Worm (Caenorhabditis elegans) whole organism, L1 larva: Measurements from ENCODE around the gene T04C12.7.

Experiments used
- C04F5.9 ChIP-seq: sonication (generic microtip); optimal IDR thresholded peaks from 2 replicates; lab custom pipeline; 2016; ENCODE audit warnings: missing genetic modification characterization, missing compliant biosample characterization
- F16B12.6 ChIP-seq: fragments of 150-350 bp; optimal IDR thresholded peaks from 2 replicates; lab custom pipeline; 2014; ENCODE audit warnings: missing biosample characterization, missing genetic modification characterization
- aha-1 ChIP-seq: fragments of 150-350 bp; optimal IDR thresholded peaks from 2 replicates; lab custom pipeline; 2014; ENCODE audit warnings: missing biosample characterization, missing genetic modification characterization
- alr-1 ChIP-seq: fragments of 200-800 bp; sonication (Bioruptor generic); optimal IDR thresholded peaks from 2 replicates; lab custom pipeline; 2018; ENCODE audit warnings: borderline replicate concordance, mild to moderate bottlenecking, missing genetic modification characterization, missing compliant biosample characterization
- ceh-82 ChIP-seq, 3 experiments: fragments of 150-350 bp in 1 of 3; sonication (generic microtip) in 2 of 3; optimal IDR thresholded peaks; 2 replicates each; lab custom pipeline; 2014 to 2017; ENCODE audit warnings: missing biosample characterization in 3 of 3, missing genetic modification characterization in 3 of 3
- ceh-90 ChIP-seq: sonication (generic microtip); optimal IDR thresholded peaks from 2 replicates; lab custom pipeline; 2016; ENCODE audit warnings: missing genetic modification characterization, missing compliant biosample characterization
- dsc-1 ChIP-seq: sonication (generic microtip); optimal IDR thresholded peaks from 2 replicates; lab custom pipeline; 2016; ENCODE audit warnings: mild to moderate bottlenecking, missing genetic modification characterization, missing compliant biosample characterization
- efl-1 ChIP-seq, 4 experiments: fragments of 150-350 bp; optimal IDR thresholded peaks in 3 of 4; peaks in 1 of 4; 1 replicate in 1 of 4; 2 replicates in 3 of 4; lab custom pipeline; 2014; ENCODE audit warnings: missing biosample characterization in 2 of 4, missing genetic modification characterization in 2 of 4, missing genetic modification reagents in 2 of 4
- efl-3 ChIP-seq: fragments of 200-800 bp; sonication (Bioruptor generic); optimal IDR thresholded peaks from 2 replicates; lab custom pipeline; 2018; ENCODE audit warnings: mild to moderate bottlenecking, missing genetic modification characterization, missing compliant biosample characterization
- elt-3 ChIP-seq, 6 experiments: fragments of 150-350 bp in 1 of 6; sonication (generic microtip); optimal IDR thresholded peaks; 2 replicates each; lab custom pipeline; 2017 to 2018; ENCODE audit warnings: missing biosample characterization in 6 of 6, missing genetic modification characterization in 6 of 6, inconsistent platforms in 1 of 6
- fkh-4 ChIP-seq: sonication (generic microtip); optimal IDR thresholded peaks from 2 replicates; lab custom pipeline; 2016; ENCODE audit warnings: missing compliant biosample characterization, missing genetic modification characterization, borderline replicate concordance
- fkh-8 ChIP-seq: sonication (generic microtip); optimal IDR thresholded peaks from 2 replicates; lab custom pipeline; 2016; ENCODE audit warnings: mild to moderate bottlenecking, missing genetic modification characterization, missing compliant biosample characterization
- grh-1 ChIP-seq: fragments of 200-800 bp; sonication (Bioruptor generic); IDR thresholded peaks from 2 replicates; pipeline ENCODE4 v1.3.6; 2022; ENCODE audit warnings: missing genetic modification reagents, missing genetic modification characterization, missing compliant biosample characterization
- hlh-4 ChIP-seq: sonication (generic microtip); optimal IDR thresholded peaks from 2 replicates; lab custom pipeline; 2016; ENCODE audit warnings: mild to moderate bottlenecking, missing genetic modification characterization, missing compliant biosample characterization
- lin-14 ChIP-seq: fragments of 200-800 bp; sonication (Bioruptor generic); optimal IDR thresholded peaks from 2 replicates; lab custom pipeline; 2018; ENCODE audit warnings: mild to moderate bottlenecking, missing genetic modification characterization, moderate library complexity, missing compliant biosample characterization
- lin-35 ChIP-seq, 2 experiments: fragments of 150-350 bp; optimal IDR thresholded peaks; 2 replicates each; lab custom pipeline; 2014; ENCODE audit warnings: missing biosample characterization in 2 of 2, missing genetic modification characterization in 2 of 2, missing genetic modification reagents in 2 of 2
- lin-39 ChIP-seq: fragments of 150-350 bp; optimal IDR thresholded peaks from 2 replicates; lab custom pipeline; 2014; ENCODE audit warnings: missing biosample characterization, missing genetic modification reagents, missing genetic modification characterization
- mab-9 ChIP-seq: fragments of 200-800 bp; sonication (Bioruptor generic); IDR thresholded peaks from 2 replicates; pipeline ENCODE4 v1.3.6; 2022; ENCODE audit warnings: missing genetic modification reagents, missing genetic modification characterization, missing compliant biosample characterization
- nhr-19 ChIP-seq: fragments of 200-800 bp; sonication (Bioruptor generic); conservative IDR thresholded peaks from 2 replicates; pipeline ENCODE4 v1.3.6; 2022; ENCODE audit warnings: missing genetic modification characterization, missing compliant biosample characterization
- nhr-20 ChIP-seq: sonication (generic microtip); optimal IDR thresholded peaks from 2 replicates; lab custom pipeline; 2016; ENCODE audit warnings: mild to moderate bottlenecking, missing genetic modification characterization, missing compliant biosample characterization
- nhr-237 ChIP-seq: fragments of 150-350 bp; optimal IDR thresholded peaks from 2 replicates; lab custom pipeline; 2014; ENCODE audit warnings: missing biosample characterization, missing genetic modification characterization
- nhr-28 ChIP-seq: fragments of 150-350 bp; optimal IDR thresholded peaks from 2 replicates; lab custom pipeline; 2014; ENCODE audit warnings: missing biosample characterization, missing genetic modification characterization
- nhr-47 ChIP-seq: sonication (generic microtip); optimal IDR thresholded peaks from 2 replicates; lab custom pipeline; 2016; ENCODE audit warnings: mild to moderate bottlenecking, missing genetic modification characterization, moderate library complexity, missing compliant biosample characterization
- nhr-71 ChIP-seq: sonication (generic microtip); optimal IDR thresholded peaks from 2 replicates; lab custom pipeline; 2016; ENCODE audit warnings: mild to moderate bottlenecking, missing genetic modification characterization, moderate library complexity, missing compliant biosample characterization
- nhr-76 ChIP-seq: sonication (generic microtip); optimal IDR thresholded peaks from 2 replicates; lab custom pipeline; 2017; ENCODE audit warnings: missing biosample characterization, missing genetic modification characterization
- nhr-77 ChIP-seq: fragments of 150-350 bp; optimal IDR thresholded peaks from 2 replicates; lab custom pipeline; 2014; ENCODE audit warnings: missing biosample characterization, missing genetic modification characterization
- nhr-85 ChIP-seq: sonication (generic microtip); peaks from one replicate; lab custom pipeline; 2016; ENCODE audit warnings: missing genetic modification characterization, inconsistent platforms, missing compliant biosample characterization
- nhr-90 ChIP-seq: sonication (generic microtip); optimal IDR thresholded peaks from 2 replicates; lab custom pipeline; 2016; ENCODE audit warnings: mild to moderate bottlenecking, missing genetic modification characterization, missing compliant biosample characterization; ENCODE audit not compliant: poor library complexity
- rnt-1 ChIP-seq: sonication (generic microtip); optimal IDR thresholded peaks from 2 replicates; lab custom pipeline; 2016; ENCODE audit warnings: mild to moderate bottlenecking, missing genetic modification characterization, moderate library complexity, missing compliant biosample characterization
- skn-1 ChIP-seq: fragments of 150-350 bp; optimal IDR thresholded peaks from 2 replicates; lab custom pipeline; 2014; ENCODE audit warnings: missing biosample characterization, missing genetic modification characterization
- sox-4 ChIP-seq: sonication (generic microtip); optimal IDR thresholded peaks from 2 replicates; lab custom pipeline; 2016; ENCODE audit warnings: missing genetic modification characterization, missing compliant biosample characterization
- swsn-7 ChIP-seq: sonication (generic microtip); optimal IDR thresholded peaks from 2 replicates; lab custom pipeline; 2016; ENCODE audit warnings: missing genetic modification characterization, missing compliant biosample characterization
- tlp-1 ChIP-seq: fragments of 150-350 bp; optimal IDR thresholded peaks from 2 replicates; lab custom pipeline; 2014; ENCODE audit warnings: missing biosample characterization, missing genetic modification characterization
- unc-30 ChIP-seq: sonication (generic microtip); optimal IDR thresholded peaks from 2 replicates; lab custom pipeline; 2017; ENCODE audit warnings: missing biosample characterization, missing genetic modification characterization
- zip-4 ChIP-seq: fragments of 200-800 bp; sonication (Bioruptor generic); optimal IDR thresholded peaks from 2 replicates; lab custom pipeline; 2018; ENCODE audit warnings: mild to moderate bottlenecking, missing genetic modification characterization, moderate library complexity, missing compliant biosample characterization
- ztf-11 ChIP-seq, 2 experiments: sonication (generic microtip); optimal IDR thresholded peaks; 2 replicates each; lab custom pipeline; 2016 to 2017; ENCODE audit warnings: missing genetic modification characterization in 2 of 2, missing biosample characterization in 1 of 2, missing compliant biosample characterization in 1 of 2

T04C12.7 gene

ce11 chrV:11011807-11012206, 42.1 kb upstream of the T04C12.7 start:
- no peak for TF ChIP-seq alr-1 (tag; lab: Kevin White, UChicago)
- TF ChIP-seq efl-1 (optimal IDR thresholded peaks at IDR 0.05; lab: Kevin White, UChicago), result no peak
- TF ChIP-seq efl-1 (GFP tag; optimal IDR thresholded peaks at IDR 0.05 in 1 of 2; lab: Kevin White, UChicago), result peak in 1 of 2 experiments; percentile 90
- TF ChIP-seq nhr-77 (tag; lab: Kevin White, UChicago), result no peak

ce11 chrV:11012419-11012818, 41.5 kb upstream of the T04C12.7 start, which contains the start of gene C13G3.1:
C13G3.1 (minus strand) TSS chrV:11012465.
- peak; percentile 38 for TF ChIP-seq nhr-47 (tag; lab: Kevin White, UChicago)
- TF ChIP-seq nhr-28 (tag; lab: Kevin White, UChicago), result no peak
- peak; percentile 30 for TF ChIP-seq fkh-8
- TF ChIP-seq nhr-71, result peak; percentile 35
- TF ChIP-seq nhr-20 (tag; lab: Kevin White, UChicago), result peak; percentile 14
- TF ChIP-seq mab-9, result no peak
- TF ChIP-seq efl-1 (optimal IDR thresholded peaks at IDR 0.05; lab: Kevin White, UChicago), result no peak
- peak in 1 of 2 experiments; percentile 24 for TF ChIP-seq efl-1 (GFP tag; optimal IDR thresholded peaks at IDR 0.05 in 1 of 2; lab: Kevin White, UChicago)
- peak; percentile 68 for TF ChIP-seq nhr-85 (tag; lab: Kevin White, UChicago)
- no peak for TF ChIP-seq rnt-1
- TF ChIP-seq tlp-1 (tag; lab: Kevin White, UChicago), result no peak

ce11 chrV:11013179-11013578, 40.7 kb upstream of the T04C12.7 start:
- no peak for TF ChIP-seq nhr-237 (tag; lab: Kevin White, UChicago)
- TF ChIP-seq elt-3 (tag; optimal IDR thresholded peaks at IDR 0.05; lab: Kevin White, UChicago), result no peak
- TF ChIP-seq zip-4 (GFP tag; lab: Kevin White, UChicago), result no peak
- no peak for TF ChIP-seq C04F5.9 (tag; lab: Kevin White, UChicago)
- no peak for TF ChIP-seq efl-3 (GFP tag; lab: Kevin White, UChicago)
- no peak for TF ChIP-seq nhr-90 (tag; lab: Kevin White, UChicago)

- no peak for TF ChIP-seq F16B12.6 (tag; lab: Kevin White, UChicago)
- no peak for TF ChIP-seq skn-1 (tag; lab: Kevin White, UChicago)
- TF ChIP-seq nhr-71, result peak; percentile 33
- TF ChIP-seq nhr-47 (tag; lab: Kevin White, UChicago), result peak; percentile 4
- peak; percentile 91 for TF ChIP-seq hlh-4 (tag; lab: Kevin White, UChicago)
Measured at ce11 chrV:11014758-11015157, 39.2 kb upstream of the T04C12.7 start.

ce11 chrV:11016846-11017553, 36.9 kb upstream of the T04C12.7 start:
- TF ChIP-seq lin-14 (GFP tag; lab: Kevin White, UChicago), result peak; percentile 5
- TF ChIP-seq dsc-1 (tag; lab: Kevin White, UChicago), result no peak
- peak in 1 of 2 experiments; percentile 1 for TF ChIP-seq lin-35 (GFP tag; optimal IDR thresholded peaks at IDR 0.05; lab: Kevin White, UChicago)
- peak; percentile 58 for TF ChIP-seq nhr-85 (tag; lab: Kevin White, UChicago)
- TF ChIP-seq efl-1 (optimal IDR thresholded peaks at IDR 0.05; lab: Kevin White, UChicago), result no peak
- TF ChIP-seq efl-1 (GFP tag; optimal IDR thresholded peaks at IDR 0.05 in 1 of 2; lab: Kevin White, UChicago), result peak in 1 of 2 experiments; percentile 72
- TF ChIP-seq, all 84 proteins: peak for 4

- TF ChIP-seq sox-4 (tag; lab: Kevin White, UChicago) (no peak), lin-39 (no peak), nhr-76 (tag; lab: Kevin White, UChicago) (no peak), fkh-8 (no peak), grh-1 (GFP tag; lab: Robert Waterston, UW) (no peak), ceh-90 (tag; lab: Kevin White, UChicago) (no peak), swsn-7 (tag; lab: Kevin White, UChicago) (no peak), nhr-47 (tag; lab: Kevin White, UChicago) (no peak), ztf-11 (tag; optimal IDR thresholded peaks at IDR 0.05; lab: Kevin White, UChicago) (no peak), aha-1 (tag; lab: Kevin White, UChicago) (no peak), unc-30 (no peak), fkh-4 (tag; lab: Kevin White, UChicago) (no peak), skn-1 (tag; lab: Kevin White, UChicago) (no peak), zip-4 (GFP tag; lab: Kevin White, UChicago) (no peak), ceh-82 (tag; optimal IDR thresholded peaks at IDR 0.05; lab: Kevin White, UChicago) (no peak), nhr-19 (GFP tag; lab: Robert Waterston, UW) (no peak)
Measured at ce11 chrV:11022817-11023216, 31.1 kb upstream of the T04C12.7 start, which contains the start of the genes C13G3.12 and hot-6. C13G3.12 (minus strand) TSS chrV:11022917. hot-6 (minus strand) TSS chrV:11022937.
